Worm (Caenorhabditis elegans) whole organism, L4 larva: ENCODE measurements around the gene F48G7.9.

ENCODE experiments used
- Y75B8A.6 ChIP-seq: fragments of 200-800 bp; sonication (Bioruptor generic); IDR thresholded peaks from 2 replicates; pipeline ENCODE4 v1.3.6; 2022; ENCODE audit warnings: missing genetic modification reagents, missing genetic modification characterization, missing compliant biosample characterization
- ZK546.5 ChIP-seq, 2 experiments: sonication (generic microtip); optimal IDR thresholded peaks; 2 replicates each; lab custom pipeline; 2017; ENCODE audit warnings: missing biosample characterization in 2 of 2, missing genetic modification characterization in 2 of 2
- aha-1 ChIP-seq: fragments of 150-350 bp; peaks from one replicate; lab custom pipeline; 2014; ENCODE audit warnings: missing biosample characterization, missing genetic modification characterization
- ces-1 ChIP-seq: fragments of 150-350 bp; sonication (generic microtip); optimal IDR thresholded peaks from 4 replicates; lab custom pipeline; 2014; ENCODE audit warnings: missing biosample characterization, missing genetic modification reagents, missing genetic modification characterization
- egl-27 ChIP-seq: sonication (generic microtip); optimal IDR thresholded peaks from 3 replicates; lab custom pipeline; 2017; ENCODE audit warnings: missing biosample characterization, missing genetic modification reagents, missing genetic modification characterization
- lin-15B ChIP-seq: fragments of 150-350 bp; sonication (generic microtip); optimal IDR thresholded peaks from 3 replicates; lab custom pipeline; 2014; ENCODE audit warnings: missing biosample characterization, missing genetic modification characterization
- lin-39 ChIP-seq: fragments of 150-350 bp; optimal IDR thresholded peaks from 2 replicates; lab custom pipeline; 2014; ENCODE audit warnings: missing biosample characterization, missing genetic modification reagents, missing genetic modification characterization
- nhr-10 ChIP-seq: fragments of 150-350 bp; optimal IDR thresholded peaks from 2 replicates; lab custom pipeline; 2014; ENCODE audit warnings: missing biosample characterization, missing genetic modification characterization
- nhr-25 ChIP-seq: sonication (generic microtip); optimal IDR thresholded peaks from 2 replicates; lab custom pipeline; 2017; ENCODE audit warnings: missing genetic modification characterization, mild to moderate bottlenecking, missing compliant biosample characterization, antibody characterized with exemption, moderate library complexity, borderline replicate concordance; ENCODE audit not compliant: insufficient read depth
- ztf-7 ChIP-seq: fragments of 150-350 bp; optimal IDR thresholded peaks from 2 replicates; lab custom pipeline; 2014; ENCODE audit warnings: missing biosample characterization, missing genetic modification characterization

ce11 chrV:628527-628926 is at the start of gene F48G7.9:
- TF ChIP-seq ces-1 (GFP tag; lab: Kevin White, UChicago) = no peak
- TF ChIP-seq egl-27 (tag; lab: Kevin White, UChicago) = no peak
- TF ChIP-seq nhr-25 (tag; lab: Kevin White, UChicago) = no peak
- TF ChIP-seq ZK546.5 (tag; optimal IDR thresholded peaks at IDR 0.05; lab: Kevin White, UChicago) = no peak
- no peak for TF ChIP-seq aha-1 (tag; lab: Kevin White, UChicago)
- no peak for TF ChIP-seq lin-39 (tag; lab: Kevin White, UChicago)
- no peak for TF ChIP-seq ztf-7 (tag; lab: Kevin White, UChicago)
- no peak for TF ChIP-seq lin-15B (tag; lab: Kevin White, UChicago)
- TF ChIP-seq nhr-10 (tag; lab: Kevin White, UChicago) = no peak
- no peak for TF ChIP-seq Y75B8A.6 (GFP tag; lab: Robert Waterston, UW)
